Worm (Caenorhabditis elegans): ENCODE measurements around the gene W07E11.1.

The W07E11.1 gene

DNA sequence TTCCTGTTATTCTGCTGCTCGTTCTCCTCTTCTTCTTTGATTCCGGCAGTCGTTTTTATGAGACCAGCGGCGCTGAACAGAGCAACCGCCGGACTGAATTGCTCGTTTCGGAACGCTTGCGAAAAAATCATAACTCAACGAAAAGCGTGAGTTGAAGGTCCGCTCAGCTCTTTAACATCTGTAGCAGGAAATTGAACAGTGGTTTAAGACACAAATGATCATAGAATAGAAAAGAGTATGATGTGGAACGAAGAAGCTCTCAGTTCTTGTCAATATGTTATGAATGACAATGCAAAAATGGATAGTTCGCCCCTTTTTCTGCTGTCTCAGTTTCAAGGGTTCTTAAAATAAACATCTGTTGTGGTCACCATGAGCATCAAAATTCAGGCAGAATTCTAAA, 29.3 kb downstream of the W07E11.1 start:
- TF ChIP-seq ceh-39 (tag; optimal IDR thresholded peaks at IDR 0.05) (no peak), M03D4.4 (tag; optimal IDR thresholded peaks at IDR 0.05) (no peak), mls-2 (tag; optimal IDR thresholded peaks at IDR 0.05) (no peak), drap-1 (GFP tag; optimal IDR thresholded peaks at IDR 0.05) (no peak), unc-62 (GFP tag; optimal IDR thresholded peaks at IDR 0.05) (no peak), ham-2 (GFP tag; optimal IDR thresholded peaks at IDR 0.05) (no peak), hlh-1 (tag; optimal IDR thresholded peaks at IDR 0.05) (no peak), nhr-12 (tag; optimal IDR thresholded peaks at IDR 0.05) (no peak), ces-1 (GFP tag; optimal IDR thresholded peaks at IDR 0.05) (no peak), flh-1 (GFP tag; optimal IDR thresholded peaks at IDR 0.05) (no peak), lin-32 (GFP tag; optimal IDR thresholded peaks at IDR 0.05) (no peak), lin-13 (tag; optimal IDR thresholded peaks at IDR 0.05) (no peak), ztf-11 (tag; optimal IDR thresholded peaks at IDR 0.05) (no peak), sem-2 (GFP tag; optimal IDR thresholded peaks at IDR 0.05) (no peak), unc-39 (tag; optimal IDR thresholded peaks at IDR 0.05) (no peak), bed-3 (GFP tag; optimal IDR thresholded peaks at IDR 0.05) (no peak), sptf-1 (tag; optimal IDR thresholded peaks at IDR 0.05) (no peak)

DNA sequence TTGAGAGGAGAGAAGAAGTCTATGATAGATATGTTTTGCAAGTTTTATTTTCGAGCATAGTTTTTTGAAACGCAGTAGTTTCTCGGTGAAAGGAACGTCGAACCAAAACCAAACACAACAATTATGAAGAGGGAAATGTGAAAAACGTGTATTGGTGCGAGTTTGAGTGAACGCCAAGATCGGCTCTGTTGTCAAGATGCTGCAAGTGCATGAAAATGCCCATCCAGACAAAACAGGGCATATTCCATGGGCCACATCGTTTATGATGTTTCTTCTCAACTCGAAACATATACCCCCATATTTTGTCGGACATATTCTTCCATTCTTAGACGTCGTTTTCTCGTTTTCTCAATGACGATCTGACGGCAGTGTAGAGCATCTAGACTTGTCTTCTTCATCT, 38.6 kb downstream of the W07E11.1 start:
- no peak for TF ChIP-seq nhr-76 (tag; optimal IDR thresholded peaks at IDR 0.05)
- TF ChIP-seq ceh-43 (GFP tag; optimal IDR thresholded peaks at IDR 0.05): no peak
- TF ChIP-seq elt-1 (tag; optimal IDR thresholded peaks at IDR 0.05; ENCODE audit: borderline replicate concordance, insufficient read depth): no peak
- TF ChIP-seq ztf-11 (tag; optimal IDR thresholded peaks at IDR 0.05): no peak
- TF ChIP-seq cnd-1 (tag; optimal IDR thresholded peaks at IDR 0.05): no peak
- no peak for TF ChIP-seq mab-5 (tag; optimal IDR thresholded peaks at IDR 0.05)
- no peak for TF ChIP-seq flh-1 (GFP tag; optimal IDR thresholded peaks at IDR 0.05)
- TF ChIP-seq nhr-237 (tag; optimal IDR thresholded peaks at IDR 0.05): no peak
- no peak for TF ChIP-seq hlh-1 (tag; optimal IDR thresholded peaks at IDR 0.05)
- TF ChIP-seq sptf-1 (tag; optimal IDR thresholded peaks at IDR 0.05): no peak

ce11 chrX:10124338-10124737, 39.9 kb downstream of the W07E11.1 start:
- TF ChIP-seq ceh-83 (GFP tag; optimal IDR thresholded peaks at IDR 0.05): peak; percentile 22
- TF ChIP-seq ces-1 (GFP tag; optimal IDR thresholded peaks at IDR 0.05): no peak

DNA sequence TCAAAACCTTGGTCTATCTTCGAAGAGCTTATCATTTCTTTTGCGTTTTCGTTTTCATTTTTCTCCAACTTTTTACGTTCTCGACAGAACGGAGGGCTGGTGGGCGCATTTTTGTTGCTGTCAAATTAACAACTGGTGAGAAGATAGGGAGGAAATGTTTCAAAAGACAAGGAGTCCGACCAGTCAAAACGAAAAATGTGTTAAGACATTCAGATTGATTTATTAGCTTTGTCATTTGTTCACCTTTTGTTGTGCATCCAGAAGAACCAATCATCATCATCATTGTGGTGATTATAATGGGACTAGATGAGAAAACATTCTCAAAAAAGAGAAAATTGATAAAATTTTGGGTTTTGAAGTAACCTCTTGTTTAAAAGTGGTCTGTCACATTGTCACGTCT, 45.7 kb downstream of the W07E11.1 start:
- TF ChIP-seq unc-62 (GFP tag; optimal IDR thresholded peaks at IDR 0.05): peak; percentile 70
- TF ChIP-seq hlh-1 (tag; optimal IDR thresholded peaks at IDR 0.05): peak; percentile 23
- no peak for TF ChIP-seq blmp-1 (tag; optimal IDR thresholded peaks at IDR 0.05)
- no peak for TF ChIP-seq lsy-2 (tag; optimal IDR thresholded peaks at IDR 0.05)
- TF ChIP-seq nhr-76 (tag; optimal IDR thresholded peaks at IDR 0.05): no peak
- TF ChIP-seq nhr-2 (tag; optimal IDR thresholded peaks at IDR 0.05): no peak
- no peak for TF ChIP-seq mls-2 (tag; optimal IDR thresholded peaks at IDR 0.05)
- TF ChIP-seq sem-2 (GFP tag; optimal IDR thresholded peaks at IDR 0.05): no peak
- TF ChIP-seq ceh-39 (tag; optimal IDR thresholded peaks at IDR 0.05): no peak
- no peak for TF ChIP-seq drap-1 (GFP tag; optimal IDR thresholded peaks at IDR 0.05)

DNA sequence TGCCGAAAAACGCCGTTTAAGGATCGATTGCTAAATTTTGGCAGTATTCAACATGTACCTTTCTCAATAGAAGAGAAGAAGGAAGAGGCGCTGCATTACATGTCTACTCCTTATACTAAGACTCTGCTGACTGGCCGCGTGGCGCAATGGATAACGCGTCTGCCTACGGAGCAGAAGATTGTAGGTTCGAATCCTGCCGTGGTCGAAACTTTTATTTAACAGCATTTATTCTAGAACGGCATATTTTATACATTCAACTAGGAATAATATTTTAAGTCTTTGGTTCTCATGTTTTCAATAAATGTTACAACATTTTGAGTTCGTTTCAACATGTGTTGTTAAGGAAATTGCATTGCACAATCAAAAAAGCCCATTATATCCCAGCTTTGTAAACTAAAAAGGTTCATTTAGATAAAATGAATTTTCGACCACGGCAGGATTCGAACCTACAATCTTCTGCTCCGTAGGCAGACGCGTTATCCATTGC, 48.2 kb downstream of the W07E11.1 start:
- TF ChIP-seq ces-1 (GFP tag; optimal IDR thresholded peaks at IDR 0.05) (peak; percentile 23), sem-2 (GFP tag; optimal IDR thresholded peaks at IDR 0.05) (peak; percentile 70), tbx-8 (GFP tag; optimal IDR thresholded peaks at IDR 0.05) (peak; percentile 49), M03D4.4 (tag; optimal IDR thresholded peaks at IDR 0.05) (peak; percentile 84), cnd-1 (tag; optimal IDR thresholded peaks at IDR 0.05) (peak; percentile 81), bed-3 (GFP tag; optimal IDR thresholded peaks at IDR 0.05) (peak; percentile 65), mep-1 (tag; optimal IDR thresholded peaks at IDR 0.05) (peak; percentile 28), ceh-83 (GFP tag; optimal IDR thresholded peaks at IDR 0.05) (peak; percentile 88), pha-4 (tag; optimal IDR thresholded peaks at IDR 0.05) (peak; percentile 53), ham-2 (GFP tag; optimal IDR thresholded peaks at IDR 0.05) (peak; percentile 59), drap-1 (GFP tag; optimal IDR thresholded peaks at IDR 0.05) (peak; percentile 86), unc-62 (GFP tag; optimal IDR thresholded peaks at IDR 0.05) (peak; percentile 38), lin-32 (GFP tag; optimal IDR thresholded peaks at IDR 0.05) (peak; percentile 60), unc-120 (tag; optimal IDR thresholded peaks at IDR 0.05; ENCODE audit: poor library complexity, severe bottlenecking) (peak; percentile 64), mls-2 (tag; optimal IDR thresholded peaks at IDR 0.05) (peak; percentile 81), elt-1 (tag; optimal IDR thresholded peaks at IDR 0.05; ENCODE audit: borderline replicate concordance, insufficient read depth) (peak; percentile 22), ceh-43 (GFP tag; optimal IDR thresholded peaks at IDR 0.05) (peak; percentile 29), flh-1 (GFP tag; optimal IDR thresholded peaks at IDR 0.05) (peak; percentile 21), sptf-1 (tag; optimal IDR thresholded peaks at IDR 0.05) (peak; percentile 82)
